Worm (Caenorhabditis elegans) whole organism, late embryonic: ENCODE results near the gene F43C11.12.

Experiments
- C08G9.2 ChIP-seq: sonication (generic microtip); optimal IDR thresholded peaks from 2 replicates; lab custom pipeline; 2016; ENCODE audit warnings: mild to moderate bottlenecking, missing genetic modification characterization, moderate library complexity, missing compliant biosample characterization
- C38D4.7 ChIP-seq: fragments of 200-800 bp; sonication (Bioruptor generic); optimal IDR thresholded peaks from 2 replicates; lab custom pipeline; 2018; ENCODE audit warnings: mild to moderate bottlenecking, missing genetic modification characterization, moderate library complexity, missing compliant biosample characterization
- K02D7.2 ChIP-seq: sonication (generic microtip); optimal IDR thresholded peaks from 2 replicates; lab custom pipeline; 2017; ENCODE audit warnings: mild to moderate bottlenecking, missing genetic modification characterization, missing compliant biosample characterization
- K09A11.1 ChIP-seq: sonication (generic microtip); optimal IDR thresholded peaks from 2 replicates; lab custom pipeline; 2017; ENCODE audit warnings: antibody characterized with exemption, mild to moderate bottlenecking, missing genetic modification characterization, missing compliant biosample characterization; ENCODE audit not compliant: insufficient read depth
- T23F11.4 ChIP-seq: fragments of 200-800 bp; sonication (Bioruptor generic); optimal IDR thresholded peaks from 2 replicates; lab custom pipeline; 2018; ENCODE audit warnings: mild to moderate bottlenecking, missing genetic modification characterization, missing compliant biosample characterization
- Y22D7AL.16 ChIP-seq: sonication (generic microtip); optimal IDR thresholded peaks from 2 replicates; lab custom pipeline; 2016; ENCODE audit warnings: missing genetic modification characterization, missing compliant biosample characterization
- ceh-14 ChIP-seq: sonication (generic microtip); optimal IDR thresholded peaks from 2 replicates; lab custom pipeline; 2016; ENCODE audit warnings: missing genotype, missing genetic modification characterization, missing compliant biosample characterization
- ceh-24 ChIP-seq: sonication (generic microtip); optimal IDR thresholded peaks from 2 replicates; lab custom pipeline; 2016; ENCODE audit warnings: mild to moderate bottlenecking, missing genetic modification characterization, missing compliant biosample characterization
- ceh-31 ChIP-seq: sonication (generic microtip); optimal IDR thresholded peaks from 2 replicates; lab custom pipeline; 2016; ENCODE audit warnings: missing genetic modification characterization, missing compliant biosample characterization
- ceh-34 ChIP-seq: sonication (generic microtip); optimal IDR thresholded peaks from 2 replicates; lab custom pipeline; 2016; ENCODE audit warnings: mild to moderate bottlenecking, missing genetic modification characterization, missing compliant biosample characterization
- ceh-48 ChIP-seq: sonication (generic microtip); optimal IDR thresholded peaks from 2 replicates; lab custom pipeline; 2016; ENCODE audit warnings: missing genetic modification characterization, inconsistent platforms, missing compliant biosample characterization
- ceh-6 ChIP-seq: fragments of 200-800 bp; sonication (Bioruptor generic); optimal IDR thresholded peaks from 2 replicates; lab custom pipeline; 2018; ENCODE audit warnings: mild to moderate bottlenecking, missing genetic modification characterization, missing compliant biosample characterization
- ceh-9 ChIP-seq: sonication (generic microtip); optimal IDR thresholded peaks from 2 replicates; lab custom pipeline; 2016; ENCODE audit warnings: mild to moderate bottlenecking, missing genetic modification characterization, inconsistent platforms, missing compliant biosample characterization
- che-1 ChIP-seq: sonication (generic microtip); optimal IDR thresholded peaks from 2 replicates; lab custom pipeline; 2016; ENCODE audit warnings: mild to moderate bottlenecking, missing genetic modification characterization, missing compliant biosample characterization
- dmd-4 ChIP-seq: sonication (generic microtip); optimal IDR thresholded peaks from 2 replicates; lab custom pipeline; 2016; ENCODE audit warnings: borderline replicate concordance, missing genetic modification characterization, missing compliant biosample characterization
- elt-2 ChIP-seq: sonication (generic microtip); optimal IDR thresholded peaks from 2 replicates; lab custom pipeline; 2016; ENCODE audit warnings: missing genetic modification reagents, missing genetic modification characterization, missing compliant biosample characterization
- elt-4 ChIP-seq: sonication (generic microtip); optimal IDR thresholded peaks from 2 replicates; lab custom pipeline; 2016; ENCODE audit warnings: missing genetic modification characterization, missing compliant biosample characterization
- ets-4 ChIP-seq: sonication (generic microtip); optimal IDR thresholded peaks from 2 replicates; lab custom pipeline; 2016; ENCODE audit warnings: missing genetic modification characterization, missing compliant biosample characterization
- fax-1 ChIP-seq: sonication (generic microtip); optimal IDR thresholded peaks from 2 replicates; lab custom pipeline; 2016; ENCODE audit warnings: missing genotype, missing genetic modification characterization, missing compliant biosample characterization
- fkh-10 ChIP-seq: fragments of 150-350 bp; optimal IDR thresholded peaks from 2 replicates; lab custom pipeline; 2014; ENCODE audit warnings: missing biosample characterization, missing genetic modification reagents, missing genetic modification characterization
- fkh-6 ChIP-seq: sonication (generic microtip); optimal IDR thresholded peaks from 2 replicates; lab custom pipeline; 2016; ENCODE audit warnings: missing genetic modification characterization, missing compliant biosample characterization
- gmeb-2 ChIP-seq: sonication (generic microtip); optimal IDR thresholded peaks from 2 replicates; lab custom pipeline; 2016; ENCODE audit warnings: missing genetic modification characterization, inconsistent platforms, missing compliant biosample characterization
- hlh-15 ChIP-seq: sonication (generic microtip); optimal IDR thresholded peaks from 2 replicates; lab custom pipeline; 2016; ENCODE audit warnings: missing genetic modification characterization, missing compliant biosample characterization
- hlh-6 ChIP-seq: sonication (generic microtip); optimal IDR thresholded peaks from 2 replicates; lab custom pipeline; 2016; ENCODE audit warnings: missing genotype, missing genetic modification characterization, missing compliant biosample characterization
- hlh-8 ChIP-seq: sonication (generic microtip); optimal IDR thresholded peaks from 2 replicates; lab custom pipeline; 2016; ENCODE audit warnings: missing genotype, missing genetic modification characterization, missing compliant biosample characterization
- lim-6 ChIP-seq: sonication (generic microtip); optimal IDR thresholded peaks from 2 replicates; lab custom pipeline; 2016; ENCODE audit warnings: missing genetic modification characterization, missing compliant biosample characterization
- nfya-1 ChIP-seq: sonication (generic microtip); optimal IDR thresholded peaks from 2 replicates; lab custom pipeline; 2017; ENCODE audit warnings: missing genetic modification characterization, mild to moderate bottlenecking, missing compliant biosample characterization, antibody characterized with exemption, moderate library complexity
- pag-3 ChIP-seq: sonication (generic microtip); optimal IDR thresholded peaks from 2 replicates; lab custom pipeline; 2016; ENCODE audit warnings: missing compliant biosample characterization, missing genetic modification characterization, borderline replicate concordance
- pros-1 ChIP-seq: fragments of 150-350 bp; optimal IDR thresholded peaks from 2 replicates; lab custom pipeline; 2014; ENCODE audit warnings: missing biosample characterization, missing genetic modification reagents, missing genetic modification characterization
- ref-2 ChIP-seq: sonication (generic microtip); optimal IDR thresholded peaks from 2 replicates; lab custom pipeline; 2016; ENCODE audit warnings: missing genetic modification characterization, missing compliant biosample characterization
- rnt-1 ChIP-seq: sonication (generic microtip); optimal IDR thresholded peaks from 2 replicates; lab custom pipeline; 2016; ENCODE audit warnings: missing genetic modification characterization, missing compliant biosample characterization
- sdc-2 ChIP-seq: sonication (generic microtip); optimal IDR thresholded peaks from 2 replicates; lab custom pipeline; 2016; ENCODE audit warnings: missing genotype, missing genetic modification characterization, missing compliant biosample characterization
- tbx-7 ChIP-seq: sonication (generic microtip); optimal IDR thresholded peaks from 2 replicates; lab custom pipeline; 2016; ENCODE audit warnings: missing genotype, missing genetic modification characterization, missing compliant biosample characterization
- unc-42 ChIP-seq: sonication (generic microtip); optimal IDR thresholded peaks from 2 replicates; lab custom pipeline; 2016; ENCODE audit warnings: missing genotype, missing genetic modification characterization, missing compliant biosample characterization
- unc-55 ChIP-seq: sonication (generic microtip); optimal IDR thresholded peaks from 2 replicates; lab custom pipeline; 2017; ENCODE audit warnings: missing biosample characterization, missing genetic modification reagents, missing genetic modification characterization
- unc-86 ChIP-seq: sonication (generic microtip); optimal IDR thresholded peaks from 2 replicates; lab custom pipeline; 2016; ENCODE audit warnings: missing genetic modification characterization, missing compliant biosample characterization
- zip-5 ChIP-seq: sonication (generic microtip); optimal IDR thresholded peaks from 2 replicates; lab custom pipeline; 2016; ENCODE audit warnings: missing genetic modification characterization, missing compliant biosample characterization
- ztf-16 ChIP-seq: sonication (generic microtip); optimal IDR thresholded peaks from 2 replicates; lab custom pipeline; 2017; ENCODE audit warnings: missing genetic modification characterization, missing compliant biosample characterization

F43C11.12 gene

DNA sequence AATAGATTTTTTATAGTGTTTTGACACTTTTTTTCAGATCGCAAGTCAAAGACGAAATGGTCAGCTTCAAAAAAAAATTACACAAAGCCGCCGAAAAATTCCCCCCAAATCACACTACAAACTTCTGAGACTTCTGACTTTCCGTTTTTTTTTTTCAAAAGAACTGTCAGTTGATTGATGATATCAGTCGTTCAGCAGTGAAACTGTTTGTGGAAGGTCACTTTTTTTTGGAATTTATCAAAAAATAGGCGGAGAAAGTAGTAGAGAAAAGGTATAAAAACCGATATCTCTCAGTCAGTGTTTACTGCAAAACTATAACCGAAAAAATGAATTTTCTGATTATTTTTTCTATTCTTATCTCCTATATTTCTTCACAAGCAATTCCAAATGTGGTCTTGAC lies 13.5 kb downstream of the F43C11.12 start, which contains the start of gene F43C11.3:
F43C11.3 (plus strand) TSS at position 301 of the 400 bp plus-strand sequence.
- no peak for TF ChIP-seq tbx-7 (tag; lab: Kevin White, UChicago)
- TF ChIP-seq fkh-10 (GFP tag; lab: Kevin White, UChicago): no peak
- TF ChIP-seq, all 69 proteins: peak for 0

DNA sequence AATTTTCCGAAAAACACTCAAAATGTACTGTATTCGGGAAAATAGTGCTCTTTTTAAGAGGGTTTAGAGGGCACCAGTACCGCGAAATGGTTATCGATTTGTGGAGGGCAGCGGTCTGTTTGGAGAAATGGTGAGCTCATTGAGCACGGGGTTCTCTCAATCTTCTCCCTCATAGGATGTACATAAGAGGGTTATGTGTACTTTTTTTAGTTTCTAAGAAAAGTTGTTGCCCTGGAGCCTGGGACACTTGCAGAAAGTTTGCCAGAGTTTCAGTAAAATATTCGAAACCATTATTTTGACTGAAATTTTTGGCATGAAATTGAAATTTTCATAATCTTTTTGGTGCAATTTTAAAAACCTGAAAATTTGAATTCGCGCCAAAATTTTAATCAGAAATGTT lies 14.0 kb downstream of the F43C11.12 start, which contains the start of gene F43C11.10:
F43C11.10 (minus strand) TSS at position 101 of the 400 bp plus-strand sequence.
- no peak for TF ChIP-seq elt-2
- TF ChIP-seq fax-1 (tag; lab: Kevin White, UChicago): no peak
- no peak for TF ChIP-seq C38D4.7 (GFP tag; lab: Kevin White, UChicago)
- TF ChIP-seq pag-3 (tag; lab: Kevin White, UChicago): no peak
- no peak for TF ChIP-seq C08G9.2 (tag; lab: Kevin White, UChicago)
- no peak for TF ChIP-seq T23F11.4 (GFP tag; lab: Kevin White, UChicago)
- no peak for TF ChIP-seq hlh-6
- TF ChIP-seq ceh-6: no peak
- TF ChIP-seq che-1 (tag; lab: Kevin White, UChicago): no peak
- TF ChIP-seq hlh-15: no peak
- no peak for TF ChIP-seq Y22D7AL.16 (tag; lab: Kevin White, UChicago)
- no peak for TF ChIP-seq ceh-14
- no peak for TF ChIP-seq hlh-8 (tag; lab: Kevin White, UChicago)
- no peak for TF ChIP-seq K09A11.1 (tag; lab: Kevin White, UChicago)
- no peak for TF ChIP-seq elt-4

DNA sequence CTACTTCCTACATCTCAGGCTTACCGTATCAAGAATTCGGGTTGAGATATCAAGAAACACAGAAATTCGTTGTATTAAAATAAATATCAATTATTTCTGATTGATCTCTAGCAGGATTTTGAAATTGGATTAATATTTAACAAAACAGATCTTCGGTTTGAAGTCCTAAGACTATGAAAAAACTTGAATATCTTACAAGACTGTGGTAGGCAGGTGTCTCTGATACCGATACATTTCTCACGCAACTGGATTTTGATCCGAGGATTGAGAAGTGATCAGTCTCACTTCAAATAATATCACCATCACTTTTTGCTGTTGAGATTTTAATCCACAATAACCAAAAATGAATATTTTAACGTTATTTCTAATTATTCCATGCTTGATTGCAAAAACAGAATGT lies 19.9 kb downstream of the F43C11.12 start, which contains the start of gene F43C11.4:
F43C11.4 (plus strand) TSS at position 301 of the 400 bp plus-strand sequence.
- TF ChIP-seq pag-3 (tag; lab: Kevin White, UChicago) (no peak), gmeb-2 (no peak), unc-86 (no peak), unc-42 (tag; lab: Kevin White, UChicago) (no peak), pros-1 (no peak), lim-6 (no peak), fkh-6 (no peak), ztf-16 (tag; lab: Kevin White, UChicago) (no peak), ceh-9 (tag; lab: Kevin White, UChicago) (no peak), zip-5 (no peak), elt-2 (no peak), ets-4 (tag; lab: Kevin White, UChicago) (no peak), Y22D7AL.16 (tag; lab: Kevin White, UChicago) (no peak), sdc-2 (tag; lab: Kevin White, UChicago) (no peak), K02D7.2 (tag; lab: Kevin White, UChicago) (no peak), dmd-4 (no peak), ceh-24 (no peak), ref-2 (tag; lab: Kevin White, UChicago) (no peak)

DNA sequence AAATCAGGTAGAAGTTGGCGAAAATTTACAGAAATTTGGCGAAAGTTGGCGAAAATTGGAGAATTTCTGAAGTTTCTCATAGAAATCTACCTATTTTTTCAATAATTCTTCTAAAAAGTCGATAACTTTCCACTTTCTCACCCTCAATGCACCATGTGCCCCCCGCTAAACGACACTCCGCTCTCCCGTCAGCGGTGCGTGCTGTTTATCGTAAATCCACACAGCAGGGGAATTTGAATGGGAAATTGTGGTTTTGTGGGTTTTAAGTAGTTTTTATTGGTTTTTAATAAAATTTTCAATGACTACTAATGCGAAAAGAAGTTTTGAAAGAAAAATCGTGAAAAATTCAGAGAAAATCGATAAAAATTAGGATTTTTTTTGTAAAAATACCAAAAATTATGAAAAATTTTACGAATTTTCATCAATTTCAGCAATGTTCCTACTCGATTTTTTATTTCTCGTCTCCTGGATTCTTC lies 24.5 kb downstream of the F43C11.12 start, which contains the start of gene F43C11.6:
F43C11.6 (plus strand) TSS at position 426 of the 476 bp plus-strand sequence.
- TF ChIP-seq ceh-31 (tag; lab: Kevin White, UChicago) (peak; percentile 12), rnt-1 (tag; lab: Kevin White, UChicago) (peak; percentile 28), hlh-6 (no peak), ceh-48 (tag; lab: Kevin White, UChicago) (peak; percentile 20)

DNA sequence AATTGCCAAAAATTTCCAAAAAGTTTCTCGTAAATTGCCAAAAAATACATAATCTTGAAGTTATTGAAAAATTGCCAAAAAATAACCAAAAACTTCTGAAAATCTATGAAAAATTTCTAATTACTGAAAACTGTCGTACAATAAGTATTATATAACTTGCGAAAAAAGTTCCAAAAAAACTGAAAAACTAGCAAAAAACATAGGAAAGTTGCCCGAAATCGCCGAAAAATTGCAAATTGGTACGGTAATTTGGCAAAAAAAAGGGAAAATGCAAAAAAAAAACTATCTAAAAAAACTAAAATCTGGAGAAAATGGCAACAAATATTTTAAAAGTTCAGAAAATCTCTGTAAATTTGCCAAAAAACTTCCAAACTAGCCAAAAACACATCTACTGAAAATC lies 25.0 kb downstream of the F43C11.12 start, which contains the start of gene enri-1:
enri-1 (minus strand) TSS at position 101 of the 400 bp plus-strand sequence.
- TF ChIP-seq ceh-31 (tag; lab: Kevin White, UChicago) (no peak), che-1 (tag; lab: Kevin White, UChicago) (no peak), ceh-34 (tag; lab: Kevin White, UChicago) (no peak), nfya-1 (tag; lab: Kevin White, UChicago) (no peak), sdc-2 (tag; lab: Kevin White, UChicago) (no peak), unc-55 (no peak)
